Fruit fly (Drosophila melanogaster) Kc167 (cell line): ENCODE data around the gene CG45002.

Experiments used
- Myc ChIP-seq: fragments of >200 bp; optimal IDR thresholded peaks from 2 replicates; lab custom pipeline; 2017; ENCODE audit warnings: missing external identifiers
- Sin3A ChIP-seq: fragments of >200 bp; optimal IDR thresholded peaks from 2 replicates; lab custom pipeline; 2018; ENCODE audit warnings: missing external identifiers
- h ChIP-seq: fragments of >200 bp; optimal IDR thresholded peaks from 3 replicates; lab custom pipeline; 2018; ENCODE audit warnings: missing external identifiers
- insv ChIP-seq: fragments of >200 bp; optimal IDR thresholded peaks from 3 replicates; lab custom pipeline; 2018; ENCODE audit warnings: missing external identifiers
- psq ChIP-seq: fragments of >200 bp; optimal IDR thresholded peaks from 2 replicates; lab custom pipeline; 2017; ENCODE audit warnings: missing external identifiers
- ttk ChIP-seq: sonication (Bioruptor generic); optimal IDR thresholded peaks from 2 replicates; lab custom pipeline; 2017; ENCODE audit warnings: missing external identifiers

CG45002 gene

dm6 chrX:16920682-16921286, 145.7 kb downstream of the CG45002 start:
- TF ChIP-seq ttk (lab: Kevin White, UChicago) (no peak), psq (lab: Kevin White, UChicago) (no peak), insv (lab: Kevin White, UChicago) (no peak), h (lab: Kevin White, UChicago) (no peak), Sin3A (lab: Kevin White, UChicago) (no peak), Myc (no peak)
